Fruit fly (Drosophila melanogaster) whole organism, prepupa: Measurements from ENCODE around the gene CG14852.

Experiments used
- CG10631 ChIP-seq: fragments of 200-800 bp; sonication (Bioruptor generic); optimal IDR thresholded peaks from 2 replicates; lab custom pipeline; 2016; ENCODE audit warnings: missing biosample characterization, missing genetic modification characterization
- CG11762 ChIP-seq: fragments of 200-800 bp; sonication (Bioruptor generic); optimal IDR thresholded peaks from 3 replicates; lab custom pipeline; 2016; ENCODE audit warnings: missing biosample characterization, missing genetic modification characterization; ENCODE audit not compliant: insufficient read depth
- CG11902 ChIP-seq: fragments of 200-800 bp; sonication (Bioruptor generic); optimal IDR thresholded peaks from 3 replicates; lab custom pipeline; 2016; ENCODE audit warnings: missing biosample characterization, missing genetic modification characterization
- CG15336 ChIP-seq: fragments of 200-800 bp; sonication (Bioruptor generic); IDR thresholded peaks from 2 replicates; pipeline ENCODE4 v1.3.6; 2022; ENCODE audit warnings: missing biosample characterization, missing genetic modification characterization
- CG1621 ChIP-seq: fragments of 200-800 bp; sonication (Bioruptor generic); optimal IDR thresholded peaks from 3 replicates; lab custom pipeline; 2018; ENCODE audit warnings: missing biosample characterization, mild to moderate bottlenecking, missing genetic modification characterization
- CG16779 ChIP-seq: fragments of 200-800 bp; sonication (Bioruptor generic); optimal IDR thresholded peaks from 3 replicates; lab custom pipeline; 2017; ENCODE audit warnings: missing biosample characterization, mild to moderate bottlenecking, missing genetic modification characterization
- CG31627 ChIP-seq: fragments of 200-800 bp; sonication (Bioruptor generic); optimal IDR thresholded peaks from 3 replicates; lab custom pipeline; 2016; ENCODE audit warnings: missing biosample characterization, missing genetic modification characterization
- CG32006 ChIP-seq: fragments of 200-800 bp; sonication (Bioruptor generic); optimal IDR thresholded peaks from 3 replicates; lab custom pipeline; 2017; ENCODE audit warnings: missing biosample characterization, mild to moderate bottlenecking, missing genetic modification characterization
- CG34406 ChIP-seq: fragments of 200-800 bp; sonication (Bioruptor generic); optimal IDR thresholded peaks from 3 replicates; lab custom pipeline; 2016; ENCODE audit warnings: missing biosample characterization, missing genetic modification characterization
- CG3919 ChIP-seq: fragments of 200-800 bp; sonication (Bioruptor generic); optimal IDR thresholded peaks from 3 replicates; lab custom pipeline; 2016; ENCODE audit warnings: missing biosample characterization, missing genetic modification characterization
- CG4318 ChIP-seq: fragments of 200-800 bp; sonication (Bioruptor generic); optimal IDR thresholded peaks from 3 replicates; lab custom pipeline; 2017; ENCODE audit warnings: missing biosample characterization, mild to moderate bottlenecking, missing genetic modification characterization
- CG6163 ChIP-seq: fragments of 200-800 bp; sonication (Bioruptor generic); IDR thresholded peaks from 3 replicates; pipeline ENCODE4 v1.3.6; 2022; ENCODE audit warnings: missing biosample characterization, missing genetic modification characterization
- CG8119 ChIP-seq: fragments of 200-800 bp; sonication (Bioruptor generic); IDR thresholded peaks from 3 replicates; pipeline ENCODE4 v1.3.6; 2022; ENCODE audit warnings: missing biosample characterization, missing genetic modification characterization
- CG8319 ChIP-seq: fragments of 200-800 bp; sonication (Bioruptor generic); optimal IDR thresholded peaks from 3 replicates; lab custom pipeline; 2016; ENCODE audit warnings: missing biosample characterization, missing genetic modification characterization
- CG9139 ChIP-seq: fragments of 200-800 bp; sonication (Bioruptor generic); optimal IDR thresholded peaks from 3 replicates; lab custom pipeline; 2017; ENCODE audit warnings: missing biosample characterization, mild to moderate bottlenecking, missing genetic modification characterization
- Eip75B ChIP-seq: fragments of 200-800 bp; sonication (Bioruptor generic); optimal IDR thresholded peaks from 3 replicates; lab custom pipeline; 2016; ENCODE audit warnings: missing biosample characterization, missing genetic modification characterization
- Eip78C ChIP-seq: fragments of 200-800 bp; sonication (Bioruptor generic); peaks from one replicate; lab custom pipeline; 2016; ENCODE audit warnings: missing biosample characterization, missing genetic modification characterization
- Eip93F ChIP-seq: fragments of 200-800 bp; sonication (Bioruptor generic); optimal IDR thresholded peaks from 2 replicates; lab custom pipeline; 2016; ENCODE audit warnings: missing biosample characterization, mild to moderate bottlenecking, missing genetic modification characterization
- Ets96B ChIP-seq: fragments of 200-800 bp; optimal IDR thresholded peaks from 2 replicates; lab custom pipeline; 2019; ENCODE audit warnings: missing biosample characterization, mild to moderate bottlenecking, missing genetic modification characterization, moderate library complexity
- Gug ChIP-seq: fragments of 200-800 bp; sonication (Bioruptor generic); IDR thresholded peaks from 2 replicates; pipeline ENCODE4 v1.3.6; 2022; ENCODE audit warnings: missing biosample characterization, missing genetic modification characterization
- Hr38 ChIP-seq: sonication (Bioruptor generic); optimal IDR thresholded peaks from 2 replicates; lab custom pipeline; 2016; ENCODE audit warnings: missing biosample characterization, missing genetic modification characterization
- Hr4 ChIP-seq: fragments of 200-800 bp; sonication (Bioruptor generic); optimal IDR thresholded peaks from 3 replicates; lab custom pipeline; 2016; ENCODE audit warnings: missing biosample characterization, missing genetic modification characterization
- Lpt ChIP-seq: fragments of 200-800 bp; sonication (Bioruptor generic); optimal IDR thresholded peaks from 3 replicates; lab custom pipeline; 2016; ENCODE audit warnings: missing biosample characterization, missing genetic modification characterization
- Met ChIP-seq: fragments of 200-800 bp; sonication (Bioruptor generic); optimal IDR thresholded peaks from 3 replicates; lab custom pipeline; 2016; ENCODE audit warnings: missing biosample characterization, missing genetic modification characterization
- OdsH ChIP-seq: fragments of 200-800 bp; sonication (Bioruptor generic); optimal IDR thresholded peaks from 3 replicates; lab custom pipeline; 2016; ENCODE audit warnings: missing biosample characterization, missing genetic modification characterization
- Sox102F ChIP-seq: fragments of 200-800 bp; sonication (Bioruptor generic); optimal IDR thresholded peaks from 2 replicates; lab custom pipeline; 2016; ENCODE audit warnings: missing biosample characterization, mild to moderate bottlenecking, missing genetic modification characterization
- Sox14 ChIP-seq: fragments of 200-800 bp; sonication (Bioruptor generic); optimal IDR thresholded peaks from 3 replicates; lab custom pipeline; 2016; ENCODE audit warnings: missing biosample characterization, missing genetic modification characterization
- Sox15 ChIP-seq: fragments of 200-800 bp; sonication (Bioruptor generic); optimal IDR thresholded peaks from 3 replicates; lab custom pipeline; 2016; ENCODE audit warnings: missing biosample characterization, missing genetic modification characterization
- achi ChIP-seq: fragments of 200-800 bp; sonication (Bioruptor generic); optimal IDR thresholded peaks from 3 replicates; lab custom pipeline; 2016; ENCODE audit warnings: missing biosample characterization, missing genetic modification characterization
- acj6 ChIP-seq: fragments of 200-800 bp; sonication (Bioruptor generic); optimal IDR thresholded peaks from 3 replicates; lab custom pipeline; 2016; ENCODE audit warnings: missing biosample characterization, missing genetic modification characterization
- cyc ChIP-seq: fragments of 200-800 bp; sonication (Bioruptor generic); optimal IDR thresholded peaks from 3 replicates; lab custom pipeline; 2016; ENCODE audit warnings: missing biosample characterization, missing genetic modification characterization
- dac ChIP-seq: fragments of 200-800 bp; sonication (Bioruptor generic); optimal IDR thresholded peaks from 2 replicates; lab custom pipeline; 2017; ENCODE audit warnings: missing biosample characterization, mild to moderate bottlenecking, missing genetic modification characterization
- eg ChIP-seq: fragments of 200-800 bp; sonication (Bioruptor generic); IDR thresholded peaks from 3 replicates; pipeline ENCODE4 v1.3.6; 2022; ENCODE audit warnings: missing biosample characterization, missing genetic modification characterization
- esn ChIP-seq: fragments of 200-800 bp; sonication (Bioruptor generic); optimal IDR thresholded peaks from 2 replicates; lab custom pipeline; 2016; ENCODE audit warnings: missing biosample characterization, mild to moderate bottlenecking, missing genetic modification characterization, moderate library complexity
- fd59A ChIP-seq: fragments of 200-800 bp; sonication (Bioruptor generic); optimal IDR thresholded peaks from 2 replicates; lab custom pipeline; 2017; ENCODE audit warnings: missing biosample characterization, mild to moderate bottlenecking, missing genetic modification characterization, missing genetic modification reagents
- fd85E ChIP-seq: fragments of 200-800 bp; sonication (Bioruptor generic); optimal IDR thresholded peaks from 3 replicates; lab custom pipeline; 2016; ENCODE audit warnings: missing biosample characterization, missing genetic modification characterization
- fkh ChIP-seq: fragments of 200-800 bp; sonication (Bioruptor generic); optimal IDR thresholded peaks from 3 replicates; lab custom pipeline; 2017; ENCODE audit warnings: missing biosample characterization, mild to moderate bottlenecking, missing genetic modification characterization, moderate library complexity
- lz ChIP-seq: fragments of 200-800 bp; sonication (Bioruptor generic); optimal IDR thresholded peaks from 3 replicates; lab custom pipeline; 2016; ENCODE audit warnings: missing biosample characterization, missing genetic modification characterization
- net ChIP-seq: fragments of 200-800 bp; sonication (Bioruptor generic); optimal IDR thresholded peaks from 3 replicates; lab custom pipeline; 2016; ENCODE audit warnings: missing biosample characterization, missing genetic modification characterization
- pdm3 ChIP-seq: fragments of 200-800 bp; sonication (Bioruptor generic); optimal IDR thresholded peaks from 3 replicates; lab custom pipeline; 2016; ENCODE audit warnings: missing biosample characterization, missing genetic modification characterization
- spab ChIP-seq: fragments of 200-800 bp; sonication (Bioruptor generic); optimal IDR thresholded peaks from 2 replicates; lab custom pipeline; 2017; ENCODE audit warnings: missing biosample characterization, mild to moderate bottlenecking, missing genetic modification characterization, missing genetic modification reagents
- ss ChIP-seq, 2 experiments: fragments of 200-800 bp; sonication (Bioruptor generic); optimal IDR thresholded peaks; 2 replicates in 1 of 2; 3 replicates in 1 of 2; lab custom pipeline; 2017 to 2018; ENCODE audit warnings: mild to moderate bottlenecking in 2 of 2, missing biosample characterization in 2 of 2, missing genetic modification characterization in 2 of 2, moderate library complexity in 1 of 2
- svp ChIP-seq: fragments of 200-800 bp; sonication (Bioruptor generic); peaks from one replicate; lab custom pipeline; 2016; ENCODE audit warnings: missing biosample characterization, missing genetic modification characterization
- vri ChIP-seq: fragments of 200-800 bp; sonication (Bioruptor generic); optimal IDR thresholded peaks from 3 replicates; lab custom pipeline; 2016; ENCODE audit warnings: missing biosample characterization, mild to moderate bottlenecking, missing genetic modification characterization

Gene CG14852

dm6 chr3R:14564705-14565064, 1.0 kb upstream of the CG14852 start, which contains the start of gene CG8087:
Gene CG8087, minus strand, starts transcription at chr3R:14564805.
- no peak for TF ChIP-seq net (GFP tag; lab: Kevin White, UChicago)
- TF ChIP-seq svp (GFP tag; lab: Kevin White, UChicago): peak; percentile 26
- TF ChIP-seq, all 60 proteins: peak for 1

dm6 chr3R:14567329-14567728, 1.6 kb downstream of the CG14852 start, which contains the start of gene CG31313:
Gene CG31313, minus strand, starts transcription at chr3R:14567429.
- TF ChIP-seq CG34406 (no peak), svp (GFP tag; lab: Kevin White, UChicago) (no peak), Eip93F (GFP tag; lab: Kevin White, UChicago) (no peak), esn (GFP tag; lab: Kevin White, UChicago) (no peak), vri (peak; percentile 3), Eip78C (GFP tag; lab: Kevin White, UChicago) (peak; percentile 23), CG11762 (GFP tag; lab: Kevin White, UChicago) (no peak)

dm6 chr3R:14567796-14568195, 2.1 kb downstream of the CG14852 start:
- no peak for TF ChIP-seq spab (GFP tag; lab: Kevin White, UChicago)
- TF ChIP-seq CG11902 (GFP tag; lab: Kevin White, UChicago): no peak
- no peak for TF ChIP-seq Ets96B (tag; lab: Kevin White, UChicago)
- no peak for TF ChIP-seq CG8319 (GFP tag; lab: Kevin White, UChicago)
- no peak for TF ChIP-seq dac
- no peak for TF ChIP-seq CG15336

- TF ChIP-seq CG31627 (no peak), fd59A (GFP tag; lab: Kevin White, UChicago) (no peak), svp (GFP tag; lab: Kevin White, UChicago) (peak; percentile 72), Met (GFP tag; lab: Kevin White, UChicago) (no peak), OdsH (GFP tag; lab: Kevin White, UChicago) (no peak), Hr38 (GFP tag; lab: Kevin White, UChicago) (no peak), CG10631 (GFP tag; lab: Kevin White, UChicago) (peak; percentile 1), CG1621 (no peak), CG11902 (GFP tag; lab: Kevin White, UChicago) (no peak), CG15336 (peak; percentile 39; the same call in 1 of the 2 replicates), Hr4 (GFP tag; lab: Kevin White, UChicago) (peak; percentile 20), vri (peak; percentile 22), eg (GFP tag; lab: Robert Waterston, UW) (no peak), net (GFP tag; lab: Kevin White, UChicago) (peak; percentile 11), fd85E (GFP tag; lab: Kevin White, UChicago) (no peak), Lpt (GFP tag; lab: Kevin White, UChicago) (no peak), cyc (GFP tag; lab: Kevin White, UChicago) (no peak), achi (GFP tag; lab: Kevin White, UChicago) (peak; percentile 48), Sox15 (no peak), CG16779 (tag; lab: Kevin White, UChicago) (no peak), CG3919 (peak; percentile 9), esn (GFP tag; lab: Kevin White, UChicago) (no peak), ss (GFP tag; optimal IDR thresholded peaks at IDR 0.05; lab: Kevin White, UChicago) (peak in 1 of 2 experiments; percentile 7), CG11762 (GFP tag; lab: Kevin White, UChicago) (no peak), fkh (GFP tag; lab: Kevin White, UChicago) (peak; percentile 93), Eip75B (GFP tag; lab: Kevin White, UChicago) (no peak), lz (GFP tag; lab: Kevin White, UChicago) (no peak), acj6 (GFP tag; lab: Kevin White, UChicago) (peak; percentile 1), CG4318 (GFP tag; lab: Kevin White, UChicago) (no peak), Sox102F (GFP tag; lab: Kevin White, UChicago) (peak; percentile 12), Eip78C (GFP tag; lab: Kevin White, UChicago) (peak; percentile 71), Sox14 (GFP tag; lab: Kevin White, UChicago) (no peak), pdm3 (GFP tag; lab: Kevin White, UChicago) (no peak), CG34406 (peak; percentile 9), CG32006 (peak; percentile 21), CG6163 (GFP tag; lab: Robert Waterston, UW) (0 out of 3 replicates have a peak, but pooled peaks have one; percentile 10), CG9139 (GFP tag; lab: Kevin White, UChicago) (no peak), Gug (GFP tag; lab: Robert Waterston, UW) (no peak), CG8119 (GFP tag; lab: Robert Waterston, UW) (peak; percentile 48; the same call in 2 of the 3 replicates)
Observed at dm6 chr3R:14568501-14569137, 2.9 kb downstream of the CG14852 start, which contains the start of gene CG8066. Gene CG8066, minus strand, starts transcription at chr3R:14568847.
